Worm (Caenorhabditis elegans) whole organism, early embryonic: ENCODE data around the gene ced-8.

Experiments
- B0310.2 ChIP-seq: sonication (generic microtip); optimal IDR thresholded peaks from 2 replicates; lab custom pipeline; 2016; ENCODE audit warnings: mild to moderate bottlenecking, missing genetic modification characterization, missing compliant biosample characterization
- F13C5.2 ChIP-seq: sonication (generic microtip); optimal IDR thresholded peaks from 2 replicates; lab custom pipeline; 2017; ENCODE audit warnings: mild to moderate bottlenecking, missing genetic modification characterization, inconsistent platforms, missing compliant biosample characterization
- aly-1 ChIP-seq: sonication (generic microtip); optimal IDR thresholded peaks from 2 replicates; lab custom pipeline; 2016; ENCODE audit warnings: missing genetic modification characterization, missing compliant biosample characterization
- ama-1 ChIP-seq: fragments of 150-350 bp; optimal IDR thresholded peaks from 2 replicates; lab custom pipeline; 2014
- ceh-36 ChIP-seq: sonication (generic microtip); optimal IDR thresholded peaks from 2 replicates; lab custom pipeline; 2016; ENCODE audit warnings: missing genetic modification characterization, inconsistent platforms, missing compliant biosample characterization
- ets-7 ChIP-seq: sonication (generic microtip); optimal IDR thresholded peaks from 2 replicates; lab custom pipeline; 2016; ENCODE audit warnings: missing genotype, missing genetic modification characterization, missing compliant biosample characterization
- flt-1 ChIP-seq: fragments of 200-800 bp; sonication (Bioruptor generic); IDR thresholded peaks from 2 replicates; pipeline ENCODE4 v1.3.6; 2022; ENCODE audit warnings: missing genetic modification characterization, missing compliant biosample characterization
- hmbx-1 ChIP-seq: sonication (generic microtip); optimal IDR thresholded peaks from 2 replicates; lab custom pipeline; 2016; ENCODE audit warnings: mild to moderate bottlenecking, missing genetic modification characterization, missing compliant biosample characterization
- hmg-4 ChIP-seq: fragments of 200-800 bp; sonication (Bioruptor generic); optimal IDR thresholded peaks from 2 replicates; lab custom pipeline; 2018; ENCODE audit warnings: mild to moderate bottlenecking, missing genetic modification characterization, missing compliant biosample characterization
- hnd-1 ChIP-seq: sonication (generic microtip); optimal IDR thresholded peaks from 2 replicates; lab custom pipeline; 2016; ENCODE audit warnings: missing genetic modification characterization, missing compliant biosample characterization
- pes-1 ChIP-seq: fragments of 200-800 bp; sonication (Bioruptor generic); IDR thresholded peaks from 2 replicates; pipeline ENCODE4 v1.3.6; 2022; ENCODE audit warnings: missing genetic modification reagents, missing genetic modification characterization, missing compliant biosample characterization
- scrt-1 ChIP-seq: fragments of 200-800 bp; sonication (Bioruptor generic); IDR thresholded peaks from 2 replicates; pipeline ENCODE4 v1.3.6; 2022; ENCODE audit warnings: missing genetic modification characterization, missing compliant biosample characterization
- tbx-11 ChIP-seq: fragments of 200-800 bp; sonication (Bioruptor generic); IDR thresholded peaks from 2 replicates; pipeline ENCODE4 v1.3.6; 2022; ENCODE audit warnings: missing genetic modification characterization, missing compliant biosample characterization
- tra-4 ChIP-seq: sonication (generic microtip); optimal IDR thresholded peaks from 2 replicates; lab custom pipeline; 2017; ENCODE audit warnings: missing genetic modification characterization, missing compliant biosample characterization

DNA sequence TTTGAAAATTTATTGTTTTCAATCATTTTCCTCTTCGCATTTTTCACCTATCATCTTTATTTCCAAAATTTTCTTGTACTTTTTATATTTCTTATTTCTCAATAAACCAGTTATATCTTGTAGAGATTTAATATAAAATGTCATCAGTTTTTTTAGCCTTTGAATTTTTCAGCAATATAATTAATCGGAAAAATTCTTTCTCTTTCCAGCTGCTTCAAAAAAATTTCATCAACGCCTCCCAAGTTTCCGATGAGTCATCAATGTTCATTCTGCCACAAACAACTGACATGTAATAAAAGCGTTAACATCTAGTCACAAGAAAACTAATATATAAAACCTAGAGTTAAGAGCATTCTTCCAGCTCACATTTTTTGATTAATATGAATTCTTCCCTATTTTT lies 3.6 kb downstream of the ced-8 start, which contains the start of gene F08F1.4:
- no peak for TF ChIP-seq ama-1 (lab: Kevin White, UChicago)
- no peak for TF ChIP-seq scrt-1
- TF ChIP-seq pes-1: no peak
- no peak for TF ChIP-seq aly-1
- TF ChIP-seq hmg-4 (GFP tag; lab: Kevin White, UChicago): no peak
- no peak for TF ChIP-seq ets-7 (tag; lab: Kevin White, UChicago)
- TF ChIP-seq flt-1 (GFP tag; lab: Robert Waterston, UW): no peak
- TF ChIP-seq hnd-1: no peak
- no peak for TF ChIP-seq F13C5.2 (tag; lab: Kevin White, UChicago)
- no peak for TF ChIP-seq hmbx-1 (tag; lab: Kevin White, UChicago)
- no peak for TF ChIP-seq tra-4
- TF ChIP-seq B0310.2 (tag; lab: Kevin White, UChicago): no peak
- TF ChIP-seq tbx-11: no peak
- no peak for TF ChIP-seq ceh-36 (tag; lab: Kevin White, UChicago)
